Fruit fly (Drosophila melanogaster): ENCODE data around the gene MFS3.
A peak's percentile ranks its signal among the peaks of the same experiment; 100 is the strongest.

The MFS3 gene

DNA sequence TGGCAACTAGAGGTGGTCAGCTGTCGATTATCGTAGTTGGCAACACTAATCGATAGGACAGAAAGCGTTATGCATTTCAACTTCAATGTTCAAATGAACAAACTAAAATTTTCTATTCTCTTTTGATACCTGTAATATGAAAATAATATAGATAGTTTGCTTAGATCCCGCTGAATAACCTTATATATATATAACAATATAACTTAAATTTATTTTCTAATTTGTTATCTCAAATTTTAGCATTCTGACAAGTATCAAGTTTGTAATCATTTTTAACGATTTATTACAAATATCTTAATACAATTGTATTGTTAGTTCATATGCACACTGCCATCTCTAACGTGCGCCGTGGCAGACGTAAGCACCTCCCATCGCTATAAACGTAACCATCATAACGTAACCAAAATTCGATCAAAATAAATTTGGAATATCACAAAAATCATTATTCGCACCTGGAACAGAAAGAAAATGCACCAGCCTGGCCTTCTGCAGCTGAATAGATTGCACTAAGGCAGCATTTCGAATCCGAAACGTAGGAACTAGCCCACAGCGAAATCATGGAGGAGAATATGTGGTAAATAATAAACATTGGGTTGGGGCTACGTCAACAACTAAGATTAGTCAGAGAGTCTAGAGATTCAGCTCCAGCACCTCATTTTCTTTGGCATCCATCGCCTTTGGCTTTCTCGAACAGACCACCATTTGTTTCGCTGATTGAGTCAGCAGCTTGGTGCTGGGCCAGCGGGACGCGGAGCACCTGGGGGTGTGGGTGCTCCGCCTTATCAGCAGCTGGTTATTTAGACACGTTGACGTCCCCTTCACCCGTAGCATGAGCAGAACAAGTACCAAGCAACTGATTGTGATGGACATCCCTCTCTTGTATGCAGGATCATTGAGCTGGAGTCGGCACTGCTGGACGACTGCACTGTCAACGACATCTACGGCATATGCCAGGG, 13.8 kb upstream of the MFS3 start, which contains the start of the genes Pino and TBC1D23 (continued):
- TF ChIP-seq Lhr (GFP tag; optimal IDR thresholded peaks at IDR 0.05), result peak; percentile 4
- TF ChIP-seq C15 (GFP tag; IDR thresholded peaks at IDR 0.05), result peak; percentile 36; the same call in 1 of the 3 replicates
- TF ChIP-seq wdn (GFP tag; IDR thresholded peaks at IDR 0.05), result no peak; the same call in 1 of the 2 replicates
- TF ChIP-seq CoRest (tag; optimal IDR thresholded peaks at IDR 0.05), result peak; percentile 88
- no peak for TF ChIP-seq pan (optimal IDR thresholded peaks at IDR 0.05)
- TF ChIP-seq pan (GFP tag; optimal IDR thresholded peaks at IDR 0.05 in 1 of 2, IDR thresholded peaks at IDR 0.05 in 1 of 2), result peak in 1 of 2 experiments; percentile 77
- TF ChIP-seq ewg (GFP tag; optimal IDR thresholded peaks at IDR 0.05), result peak; percentile 32
- peak; percentile 68 for TF ChIP-seq mam (GFP tag; optimal IDR thresholded peaks at IDR 0.05)
- TF ChIP-seq CrebB (tag; optimal IDR thresholded peaks at IDR 0.05), result peak; percentile 14
- peak; percentile 22 for TF ChIP-seq Ets97D (GFP tag; optimal IDR thresholded peaks at IDR 0.05)
- TF ChIP-seq CG16813 (GFP tag; IDR thresholded peaks at IDR 0.05; ENCODE audit: partially characterized antibody), result peak; percentile 73; the same call in 2 of the 3 replicates
- peak; percentile 26 for TF ChIP-seq cato (GFP tag; optimal IDR thresholded peaks at IDR 0.05; ENCODE audit: borderline replicate concordance)
- TF ChIP-seq CG4360 (GFP tag; IDR thresholded peaks at IDR 0.05), result no peak
- peak; percentile 21 for TF ChIP-seq org-1 (GFP tag; optimal IDR thresholded peaks at IDR 0.05)
- TF ChIP-seq CG11398 (GFP tag; optimal IDR thresholded peaks at IDR 0.05), result no peak
- TF ChIP-seq CG31441 (GFP tag; IDR thresholded peaks at IDR 0.05), result peak; percentile 84
- no peak for TF ChIP-seq CG3726 (GFP tag; IDR thresholded peaks at IDR 0.05)
- no peak for TF ChIP-seq Mes4 (GFP tag; optimal IDR thresholded peaks at IDR 0.05)
- peak; percentile 72 for TF ChIP-seq CG12942 (GFP tag; optimal IDR thresholded peaks at IDR 0.05)
- TF ChIP-seq kni (GFP tag; optimal IDR thresholded peaks at IDR 0.05), result no peak
- no peak for TF ChIP-seq Gsc (GFP tag; IDR thresholded peaks at IDR 0.05)
- TF ChIP-seq CG17361 (GFP tag; IDR thresholded peaks at IDR 0.05), result peak; percentile 85
- TF ChIP-seq GATAe (GFP tag; conservative IDR thresholded peaks at IDR 0.05), result 0 out of 2 replicates have a peak, but pooled peaks have one; percentile 18
- TF ChIP-seq dpn (GFP tag; optimal IDR thresholded peaks at IDR 0.05), result peak; percentile 43 to 79
- TF ChIP-seq CG6791 (GFP tag; IDR thresholded peaks at IDR 0.05; ENCODE audit: partially characterized antibody), result peak; percentile 56; the same call in 1 of the 3 replicates
- no peak for TF ChIP-seq CG11696 (GFP tag; IDR thresholded peaks at IDR 0.05)
- TF ChIP-seq CG10462 (GFP tag; optimal IDR thresholded peaks at IDR 0.05), result peak; percentile 53
- peak; percentile 36 for TF ChIP-seq Antp (GFP tag; optimal IDR thresholded peaks at IDR 0.05)
- TF ChIP-seq CG4820 (GFP tag; optimal IDR thresholded peaks at IDR 0.05), result peak; percentile 55
- TF ChIP-seq Asciz (GFP tag; optimal IDR thresholded peaks at IDR 0.05), result peak; percentile 19
- no peak for TF ChIP-seq BtbVII (GFP tag; optimal IDR thresholded peaks at IDR 0.05)
- TF ChIP-seq tap (tag; optimal IDR thresholded peaks at IDR 0.05), result peak; percentile 33
- TF ChIP-seq Med (GFP tag), result peak; percentile 88
- TF ChIP-seq B-H1 (GFP tag; IDR thresholded peaks at IDR 0.05), result peak; percentile 42; the same call in 2 of the 3 replicates
- peak; percentile 1 for TF ChIP-seq CG9797 (GFP tag; optimal IDR thresholded peaks at IDR 0.05)
- TF ChIP-seq trh (GFP tag; optimal IDR thresholded peaks at IDR 0.05), result peak; percentile 28
- peak; percentile 87 for TF ChIP-seq CG9932 (GFP tag; IDR thresholded peaks at IDR 0.05)
- TF ChIP-seq CG34422 (GFP tag; IDR thresholded peaks at IDR 0.05), result peak; percentile 37; the same call in 2 of the 3 replicates
- TF ChIP-seq fd3F (GFP tag; optimal IDR thresholded peaks at IDR 0.05), result peak; percentile 47
- TF ChIP-seq vnd (GFP tag; IDR thresholded peaks at IDR 0.05; ENCODE audit: partially characterized antibody), result peak; percentile 64
- no peak for TF ChIP-seq her (GFP tag; optimal IDR thresholded peaks at IDR 0.05)
- TF ChIP-seq CG6813 (GFP tag; optimal IDR thresholded peaks at IDR 0.05), result no peak
- peak; percentile 74 for TF ChIP-seq CG18262 (tag; optimal IDR thresholded peaks at IDR 0.05)
- TF ChIP-seq CG17802 (tag; optimal IDR thresholded peaks at IDR 0.05), result no peak
- peak; percentile 78 for TF ChIP-seq lilli (GFP tag; optimal IDR thresholded peaks at IDR 0.05)
- TF ChIP-seq CG2202 (tag; optimal IDR thresholded peaks at IDR 0.05), result no peak
- peak; percentile 76 for TF ChIP-seq CG13287 (GFP tag; IDR thresholded peaks at IDR 0.05; ENCODE audit: partially characterized antibody)
- TF ChIP-seq CG14710 (tag; optimal IDR thresholded peaks at IDR 0.05), result peak; percentile 76
